Fruit fly (Drosophila melanogaster) whole organism, pupa: ENCODE data around the gene CG10031.

Experiments
- CG10348 ChIP-seq: fragments of 200-800 bp; sonication (Bioruptor generic); IDR thresholded peaks from 2 replicates; pipeline ENCODE4 v1.3.6; 2022; ENCODE audit warnings: missing biosample characterization, missing genetic modification characterization
- CG12605 ChIP-seq: fragments of 200-800 bp; sonication (Bioruptor generic); IDR thresholded peaks from 2 replicates; pipeline ENCODE4 v1.3.6; 2022; ENCODE audit warnings: missing biosample characterization, missing genetic modification characterization
- CG13204 ChIP-seq: fragments of 200-800 bp; sonication (Bioruptor generic); optimal IDR thresholded peaks from 2 replicates; lab custom pipeline; 2018; ENCODE audit warnings: missing biosample characterization, mild to moderate bottlenecking, missing genetic modification characterization, moderate library complexity
- CG14655 ChIP-seq: fragments of 200-800 bp; sonication (Bioruptor generic); optimal IDR thresholded peaks from 3 replicates; lab custom pipeline; 2017; ENCODE audit warnings: mild to moderate bottlenecking, missing biosample characterization, missing genetic modification reagents, missing genetic modification characterization
- CG17806 ChIP-seq: fragments of 200-800 bp; sonication (Bioruptor generic); optimal IDR thresholded peaks from 2 replicates; lab custom pipeline; 2018; ENCODE audit warnings: missing biosample characterization, mild to moderate bottlenecking, missing genetic modification characterization, moderate library complexity
- CG4496 ChIP-seq: fragments of 200-800 bp; sonication (Bioruptor generic); IDR thresholded peaks from 3 replicates; pipeline ENCODE4 v1.3.6; 2022; ENCODE audit warnings: missing biosample characterization, missing genetic modification characterization
- CG8159 ChIP-seq: fragments of 200-800 bp; sonication (Bioruptor generic); optimal IDR thresholded peaks from 3 replicates; lab custom pipeline; 2018; ENCODE audit warnings: missing biosample characterization, mild to moderate bottlenecking, missing genetic modification characterization, moderate library complexity
- EcR ChIP-seq: fragments of 200-800 bp; sonication (Bioruptor generic); optimal IDR thresholded peaks from 3 replicates; lab custom pipeline; 2019; ENCODE audit warnings: missing biosample characterization, missing genetic modification characterization, mild to moderate bottlenecking, moderate library complexity, missing genetic modification reagents
- Snoo ChIP-seq: fragments of 200-800 bp; sonication (Bioruptor generic); optimal IDR thresholded peaks from 3 replicates; lab custom pipeline; 2017; ENCODE audit warnings: missing biosample characterization, mild to moderate bottlenecking, missing genetic modification characterization, inconsistent platforms
- rn ChIP-seq: fragments of 200-800 bp; sonication (Bioruptor generic); IDR thresholded peaks from 2 replicates; pipeline ENCODE4 v1.3.6; 2022; ENCODE audit warnings: missing biosample characterization, missing genetic modification characterization

DNA sequence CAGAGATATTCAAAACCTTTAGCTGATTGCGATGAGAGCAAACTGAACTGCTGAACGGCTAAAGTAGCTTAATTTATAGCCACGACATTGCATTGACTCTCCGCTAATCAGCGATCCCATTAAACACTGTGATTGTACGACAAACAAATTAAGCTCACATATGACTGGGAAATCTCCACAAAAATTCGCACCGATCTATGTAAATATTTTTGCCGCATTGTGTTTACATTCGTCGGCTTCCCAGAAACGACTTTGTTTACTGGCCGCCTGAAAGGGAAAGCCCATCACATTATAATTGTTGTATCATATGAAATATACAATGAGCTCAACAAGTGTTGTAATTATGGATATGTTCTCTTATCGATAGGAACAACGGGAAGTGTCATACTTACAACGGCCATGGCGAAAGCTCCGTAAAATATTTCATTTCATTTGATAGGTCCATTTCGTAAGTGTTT is 3.5 kb downstream of the CG10031 start, which contains the start of gene CG16713:
- no peak for TF ChIP-seq CG12605 (GFP tag; lab: Robert Waterston, UW)
- TF ChIP-seq CG8159 (tag; lab: Kevin White, UChicago), result no peak
- TF ChIP-seq CG4496 (GFP tag; lab: Robert Waterston, UW), result no peak
- no peak for TF ChIP-seq rn
- TF ChIP-seq CG14655 (GFP tag; lab: Kevin White, UChicago), result no peak
- TF ChIP-seq CG17806 (tag; lab: Kevin White, UChicago), result no peak
- TF ChIP-seq CG10348 (GFP tag; lab: Robert Waterston, UW), result no peak
- no peak for TF ChIP-seq EcR
- TF ChIP-seq CG13204 (GFP tag; lab: Kevin White, UChicago), result no peak
- no peak for TF ChIP-seq Snoo (tag; lab: Kevin White, UChicago)
